Fruit fly (Drosophila melanogaster) whole organism, embryonic: ENCODE measurements around the gene CG18258.

Experiments
- ATbp ChIP-seq: fragments of 200-800 bp; sonication (Bioruptor generic); optimal IDR thresholded peaks from 2 replicates; lab custom pipeline; 2017; ENCODE audit warnings: missing biosample characterization, mild to moderate bottlenecking, missing genetic modification characterization, missing genetic modification reagents
- Atf6 ChIP-seq: fragments of 200-800 bp; sonication (Bioruptor generic); IDR thresholded peaks from 2 replicates; pipeline ENCODE4 v1.3.6; 2022; ENCODE audit warnings: missing biosample characterization, missing genetic modification characterization
- CG12942 ChIP-seq: fragments of 200-800 bp; sonication (Bioruptor generic); optimal IDR thresholded peaks from 3 replicates; lab custom pipeline; 2016; ENCODE audit warnings: missing biosample characterization, missing genetic modification characterization
- CG14014 ChIP-seq: fragments of 200-800 bp; sonication (Bioruptor generic); IDR thresholded peaks from 2 replicates; pipeline ENCODE4 v1.3.6; 2022; ENCODE audit warnings: missing biosample characterization, missing genetic modification characterization
- CG18011 ChIP-seq: fragments of 200-800 bp; sonication (Bioruptor generic); optimal IDR thresholded peaks from 2 replicates; lab custom pipeline; 2017; ENCODE audit warnings: missing biosample characterization, missing genetic modification characterization, mild to moderate bottlenecking, moderate library complexity, missing genotype
- CG18619 ChIP-seq: fragments of 200-800 bp; sonication (Bioruptor generic); optimal IDR thresholded peaks from 3 replicates; lab custom pipeline; 2017; ENCODE audit warnings: missing biosample characterization, mild to moderate bottlenecking, missing genetic modification characterization
- CG2120 ChIP-seq: fragments of 200-800 bp; sonication (Bioruptor generic); optimal IDR thresholded peaks from 3 replicates; lab custom pipeline; 2016; ENCODE audit warnings: missing biosample characterization, missing genetic modification characterization
- CG2712 ChIP-seq: fragments of 200-800 bp; optimal IDR thresholded peaks from 3 replicates; lab custom pipeline; 2019; ENCODE audit warnings: missing biosample characterization, mild to moderate bottlenecking, missing genetic modification characterization, moderate library complexity
- CG2889 ChIP-seq: fragments of 200-800 bp; sonication (Bioruptor generic); IDR thresholded peaks from 3 replicates; pipeline ENCODE4 v1.3.6; 2022; ENCODE audit warnings: missing biosample characterization, missing genetic modification characterization
- CG3838 ChIP-seq: fragments of 200-800 bp; sonication (Bioruptor generic); optimal IDR thresholded peaks from 3 replicates; lab custom pipeline; 2016; ENCODE audit warnings: missing biosample characterization, missing genetic modification characterization
- CG4854 ChIP-seq: fragments of 200-800 bp; sonication (Bioruptor generic); optimal IDR thresholded peaks from 2 replicates; lab custom pipeline; 2016; ENCODE audit warnings: missing biosample characterization, missing genetic modification characterization, inconsistent platforms
- CG7372 ChIP-seq: fragments of 200-800 bp; sonication (Bioruptor generic); IDR thresholded peaks from 2 replicates; pipeline ENCODE4 v1.3.6; 2022; ENCODE audit warnings: missing biosample characterization, missing genetic modification characterization
- CG8765 ChIP-seq: fragments of 200-800 bp; sonication (Bioruptor generic); IDR thresholded peaks from 2 replicates; pipeline ENCODE4 v1.3.6; 2022; ENCODE audit warnings: missing biosample characterization, missing genetic modification characterization
- CHES-1-like ChIP-seq: fragments of 200-800 bp; sonication (Bioruptor generic); optimal IDR thresholded peaks from 2 replicates; lab custom pipeline; 2016; ENCODE audit warnings: missing biosample characterization, missing genetic modification characterization
- Deaf1 ChIP-seq: fragments of 200-800 bp; optimal IDR thresholded peaks from 3 replicates; lab custom pipeline; 2019; ENCODE audit warnings: missing biosample characterization, mild to moderate bottlenecking, missing genetic modification characterization, moderate library complexity
- Drgx ChIP-seq: fragments of 200-800 bp; sonication (Bioruptor generic); IDR thresholded peaks from 2 replicates; pipeline ENCODE4 v1.3.6; 2022; ENCODE audit warnings: missing biosample characterization, missing genetic modification characterization
- Kr ChIP-seq: fragments of 200-800 bp; sonication (Bioruptor generic); optimal IDR thresholded peaks from 2 replicates; lab custom pipeline; 2017; ENCODE audit warnings: missing biosample characterization, mild to moderate bottlenecking, missing genetic modification characterization
- Lhr ChIP-seq: fragments of 200-800 bp; sonication (Bioruptor generic); optimal IDR thresholded peaks from 3 replicates; lab custom pipeline; 2017; ENCODE audit warnings: mild to moderate bottlenecking, missing biosample characterization, missing genetic modification reagents, missing genetic modification characterization
- Lpt ChIP-seq: fragments of >200 bp; optimal IDR thresholded peaks from 2 replicates; lab custom pipeline; 2018; ENCODE audit warnings: missing biosample characterization, missing genetic modification characterization
- MBD-R2 ChIP-seq: fragments of 200-800 bp; sonication (Bioruptor generic); IDR thresholded peaks from 2 replicates; pipeline ENCODE4 v1.3.6; 2022; ENCODE audit warnings: missing biosample characterization, missing genetic modification characterization
- Rfx ChIP-seq: fragments of 200-800 bp; sonication (Bioruptor generic); IDR thresholded peaks from 2 replicates; pipeline ENCODE4 v1.3.6; 2022; ENCODE audit warnings: missing biosample characterization, missing genetic modification characterization
- Sox100B ChIP-seq: fragments of 200-800 bp; sonication (Bioruptor generic); optimal IDR thresholded peaks from 3 replicates; lab custom pipeline; 2018; ENCODE audit warnings: missing biosample characterization, mild to moderate bottlenecking, missing genetic modification characterization
- Usf ChIP-seq: fragments of 200-800 bp; sonication (Bioruptor generic); optimal IDR thresholded peaks from 2 replicates; lab custom pipeline; 2017; ENCODE audit warnings: missing genotype, missing biosample characterization, missing genetic modification characterization
- ab ChIP-seq: fragments of 200-800 bp; sonication (Bioruptor generic); optimal IDR thresholded peaks from 2 replicates; lab custom pipeline; 2016; ENCODE audit warnings: missing biosample characterization, missing genetic modification characterization
- al ChIP-seq: fragments of 200-800 bp; sonication (Bioruptor generic); IDR thresholded peaks from 2 replicates; pipeline ENCODE4 v1.3.6; 2022; ENCODE audit warnings: missing biosample characterization, missing genetic modification characterization
- ara ChIP-seq: fragments of 200-800 bp; sonication (Bioruptor generic); IDR thresholded peaks from 2 replicates; pipeline ENCODE4 v1.3.6; 2022; ENCODE audit warnings: missing biosample characterization, missing genetic modification characterization
- ash1 ChIP-seq: fragments of 200-800 bp; sonication (Bioruptor generic); optimal IDR thresholded peaks from 2 replicates; lab custom pipeline; 2018; ENCODE audit warnings: missing biosample characterization, mild to moderate bottlenecking, missing genetic modification characterization
- gsb ChIP-seq: fragments of 200-800 bp; sonication (Bioruptor generic); IDR thresholded peaks from 2 replicates; pipeline ENCODE4 v1.3.6; 2022; ENCODE audit warnings: missing biosample characterization, missing genetic modification characterization
- kah ChIP-seq: fragments of 200-800 bp; sonication (Bioruptor generic); optimal IDR thresholded peaks from 2 replicates; lab custom pipeline; 2018; ENCODE audit warnings: missing biosample characterization, mild to moderate bottlenecking, missing genetic modification characterization
- lov ChIP-seq, 2 experiments: fragments of 200-800 bp in 1 of 2; fragments of >200 bp in 1 of 2; sonication (Bioruptor generic) in 1 of 2; IDR thresholded peaks in 1 of 2; optimal IDR thresholded peaks in 1 of 2; 2 replicates in 1 of 2; 3 replicates in 1 of 2; pipeline versions ENCODE4 v1.3.6 to Lab custom; 2017 to 2022; ENCODE audit warnings: missing biosample characterization in 1 of 2, missing genetic modification characterization in 1 of 2
- pita ChIP-seq: fragments of 200-800 bp; sonication (Bioruptor generic); optimal IDR thresholded peaks from 2 replicates; lab custom pipeline; 2017; ENCODE audit warnings: missing biosample characterization, mild to moderate bottlenecking, missing genetic modification characterization
- scrt ChIP-seq: fragments of 200-800 bp; sonication (Bioruptor generic); optimal IDR thresholded peaks from 2 replicates; lab custom pipeline; 2018; ENCODE audit warnings: missing biosample characterization, mild to moderate bottlenecking, missing genetic modification characterization, moderate library complexity

Gene CG18258

DNA sequence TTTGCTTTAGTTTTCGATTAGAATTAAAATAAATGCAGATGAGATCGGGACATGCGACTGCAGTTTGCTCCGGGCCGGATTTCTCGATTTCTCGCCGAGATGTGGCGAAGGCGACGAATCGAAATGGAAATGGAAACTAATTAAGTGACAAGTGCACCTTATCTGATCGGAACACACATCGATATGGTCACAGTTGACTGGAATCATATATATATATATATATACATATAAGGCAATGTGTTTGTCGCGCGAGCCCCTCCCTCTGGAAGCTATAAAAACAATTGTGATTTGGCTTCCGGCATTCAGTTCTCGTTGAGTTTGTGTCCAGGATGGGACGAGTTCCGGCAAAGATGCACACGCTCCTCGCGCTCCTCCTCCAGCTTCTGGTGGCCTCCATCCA lies 2.9 kb downstream of the CG18258 start, which contains the start of gene CG5162:
Gene CG5162, plus strand, starts transcription at position 301 of the 400 bp plus-strand sequence.
- TF ChIP-seq Sox100B (no peak), ATbp (no peak), CG12942 (GFP tag; lab: Kevin White, UChicago) (no peak), ara (GFP tag; lab: Robert Waterston, UW) (no peak), Rfx (GFP tag; lab: Robert Waterston, UW) (no peak), pita (no peak), Kr (no peak), lov (optimal IDR thresholded peaks at IDR 0.05; lab: Kevin White, UChicago) (no peak), lov (GFP tag; IDR thresholded peaks at IDR 0.05; lab: Robert Waterston, UW) (no peak), CG18011 (no peak), CG3838 (GFP tag; lab: Kevin White, UChicago) (no peak), CG2712 (tag; lab: Kevin White, UChicago) (no peak), Atf6 (GFP tag; lab: Robert Waterston, UW) (no peak), MBD-R2 (GFP tag; lab: Robert Waterston, UW) (no peak)

DNA sequence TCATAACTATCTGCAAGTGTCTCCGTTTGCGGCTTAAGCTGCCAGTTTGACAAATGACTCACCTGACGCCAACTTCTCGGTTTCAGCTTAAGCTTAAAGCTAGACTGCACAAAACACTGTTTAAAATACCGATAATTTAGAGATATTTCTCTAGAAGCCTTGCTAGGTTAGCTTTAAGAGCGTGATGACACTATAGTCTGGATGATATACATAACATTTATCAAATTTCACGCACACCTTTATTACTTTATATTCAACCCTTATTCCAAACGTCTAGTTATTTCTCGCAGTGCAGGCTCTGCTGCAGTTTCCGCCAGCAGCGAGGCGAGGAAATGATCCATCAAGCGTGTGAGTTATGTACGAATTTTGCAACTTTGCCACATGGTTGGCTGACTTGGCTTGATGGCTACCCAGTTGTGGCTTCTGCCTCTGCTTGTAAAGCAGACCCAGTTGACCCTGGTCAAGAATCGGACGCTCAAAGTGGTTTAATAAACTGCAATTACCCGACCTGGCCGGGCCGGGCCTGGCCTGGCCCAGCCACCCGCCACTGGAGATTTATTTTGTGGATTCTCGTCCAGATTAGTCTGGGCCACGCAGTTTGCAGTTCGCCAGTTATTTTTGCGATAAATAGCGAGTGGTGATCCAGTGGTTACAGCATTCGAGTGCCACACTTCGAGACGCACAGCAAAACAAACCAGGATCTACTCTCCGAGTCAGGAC lies 6.3 kb downstream of the CG18258 start, which contains the start of gene CG12998:
Gene CG12998, plus strand, starts transcription at position 436 of the 720 bp plus-strand sequence.
- TF ChIP-seq Lpt (GFP tag; lab: Kevin White, UChicago) (no peak), ash1 (GFP tag; lab: Kevin White, UChicago) (no peak), Deaf1 (tag; lab: Kevin White, UChicago) (no peak), Drgx (GFP tag; lab: Robert Waterston, UW) (peak; percentile 34; the same call in 1 of the 2 replicates), Lhr (GFP tag; lab: Kevin White, UChicago) (no peak), scrt (GFP tag; lab: Kevin White, UChicago) (no peak), kah (no peak)

DNA sequence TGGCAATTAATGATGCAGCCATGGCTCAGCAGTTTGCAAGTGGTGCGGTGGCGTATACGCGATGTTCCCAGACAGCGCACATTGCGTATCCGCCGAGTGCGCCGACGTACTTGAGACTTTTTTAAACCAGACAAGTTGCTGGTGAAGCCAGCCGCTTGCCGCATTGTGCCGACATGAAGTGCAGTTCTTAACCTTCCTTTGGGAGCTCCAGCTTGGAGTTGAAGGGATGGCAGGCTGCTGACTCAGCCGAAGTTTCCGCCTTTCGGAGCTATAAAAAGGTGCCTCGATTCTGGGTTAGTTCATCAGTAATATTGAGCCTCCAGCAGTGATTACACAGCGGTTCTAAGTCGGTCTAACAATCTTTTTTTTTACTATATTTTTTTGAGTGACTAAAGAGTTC lies 9.0 kb downstream of the CG18258 start, which contains the start of gene CG5172:
Gene CG5172, plus strand, starts transcription at position 301 of the 400 bp plus-strand sequence.
- TF ChIP-seq CG7372 (GFP tag; lab: Robert Waterston, UW) (peak; percentile 73), CG4854 (GFP tag; lab: Kevin White, UChicago) (no peak), Usf (no peak)

DNA sequence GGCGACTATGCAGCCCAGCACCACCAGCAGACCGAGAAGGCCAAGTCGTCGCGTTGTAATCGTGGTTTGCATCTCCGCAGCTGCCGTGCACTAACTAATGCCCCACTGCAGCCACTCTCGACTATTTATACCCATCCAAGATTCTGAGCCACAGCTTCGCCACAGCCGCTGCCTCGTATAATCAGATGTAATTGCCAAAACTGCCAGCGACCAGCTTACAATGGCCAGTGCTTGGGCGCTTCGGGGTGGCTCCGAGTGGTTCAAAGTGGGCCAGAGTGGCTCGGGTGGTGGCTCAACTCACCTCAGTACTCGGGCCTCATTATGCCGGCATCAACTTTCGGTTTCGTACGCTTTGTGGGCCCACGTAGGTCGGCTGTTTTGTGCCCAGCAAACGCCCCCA lies 11.6 kb downstream of the CG18258 start, which contains the start of gene CG34327:
Gene CG34327, minus strand, starts transcription at position 101 of the 400 bp plus-strand sequence.
- TF ChIP-seq ab = no peak
- TF ChIP-seq CG2120 (GFP tag; lab: Kevin White, UChicago) = no peak
- TF ChIP-seq CG14014 = no peak
- TF ChIP-seq CHES-1-like (GFP tag; lab: Kevin White, UChicago) = no peak
- TF ChIP-seq al (GFP tag; lab: Robert Waterston, UW) = no peak
- no peak for TF ChIP-seq CG18619 (GFP tag; lab: Kevin White, UChicago)
- no peak for TF ChIP-seq CG8765
- no peak for TF ChIP-seq gsb (GFP tag; lab: Robert Waterston, UW)
- TF ChIP-seq CG2889 (GFP tag; lab: Robert Waterston, UW) = no peak
